Worm (Caenorhabditis elegans) whole organism, young adult: ENCODE data around the gene tbc-2.

Experiments used
- F33H1.4 ChIP-seq: fragments of 200-800 bp; sonication (Bioruptor generic); IDR thresholded peaks from 2 replicates; pipeline ENCODE4 v1.3.6; 2022; ENCODE audit warnings: missing genetic modification reagents, missing genetic modification characterization, missing compliant biosample characterization
- F39B2.1 ChIP-seq: fragments of 200-800 bp; sonication (Bioruptor generic); IDR thresholded peaks from 2 replicates; pipeline ENCODE4 v1.3.6; 2022; ENCODE audit warnings: missing genetic modification reagents, missing genetic modification characterization, missing compliant biosample characterization
- F55B11.4 ChIP-seq: sonication (generic microtip); optimal IDR thresholded peaks from 2 replicates; lab custom pipeline; 2016; ENCODE audit warnings: missing compliant biosample characterization, missing genetic modification characterization, borderline replicate concordance; ENCODE audit not compliant: insufficient read depth
- ama-1 ChIP-seq, 3 experiments: fragments of 150-350 bp in 1 of 3; sonication (generic microtip) in 2 of 3; optimal IDR thresholded peaks; 2 replicates each; lab custom pipeline; 2014 to 2018; ENCODE audit warnings: missing biosample characterization in 2 of 3, missing genetic modification characterization in 2 of 3, missing genetic modification reagents in 2 of 3
- dpl-1 ChIP-seq: fragments of 150-350 bp; optimal IDR thresholded peaks from 2 replicates; lab custom pipeline; 2014; ENCODE audit warnings: missing biosample characterization, missing genetic modification reagents, missing genetic modification characterization
- efl-1 ChIP-seq: fragments of 150-350 bp; optimal IDR thresholded peaks from 2 replicates; lab custom pipeline; 2014; ENCODE audit warnings: missing biosample characterization, missing genetic modification reagents, missing genetic modification characterization
- let-526 ChIP-seq: fragments of 200-800 bp; sonication (Bioruptor generic); IDR thresholded peaks from 2 replicates; pipeline ENCODE4 v1.3.6; 2022; ENCODE audit warnings: missing genetic modification reagents, missing genetic modification characterization, missing compliant biosample characterization
- nfya-1 ChIP-seq: sonication (generic microtip); optimal IDR thresholded peaks from 2 replicates; lab custom pipeline; 2017; ENCODE audit warnings: antibody characterized with exemption, missing compliant biosample characterization, missing genetic modification characterization, borderline replicate concordance; ENCODE audit not compliant: insufficient read depth
- nfya-2 ChIP-seq: fragments of 200-800 bp; sonication (Bioruptor generic); IDR thresholded peaks from 2 replicates; pipeline ENCODE4 v1.3.6; 2022; ENCODE audit warnings: missing genetic modification reagents, missing genetic modification characterization, missing compliant biosample characterization
- sea-2 ChIP-seq: fragments of 200-800 bp; sonication (Bioruptor generic); IDR thresholded peaks from 2 replicates; pipeline ENCODE4 v1.3.6; 2022; ENCODE audit warnings: missing genetic modification characterization, missing compliant biosample characterization
- unc-62 ChIP-seq: fragments of 150-350 bp; optimal IDR thresholded peaks from 2 replicates; lab custom pipeline; 2014; ENCODE audit warnings: missing biosample characterization, missing genetic modification reagents, missing genetic modification characterization

ce11 chrII:5852007-5852406 lies 24.8 kb upstream of the tbc-2 start, which contains the start of gene H41C03.2:
- TF ChIP-seq sea-2 (GFP tag; lab: Robert Waterston, UW): no peak
- TF ChIP-seq F55B11.4 (tag; lab: Kevin White, UChicago): no peak
- no peak for TF ChIP-seq F39B2.1
- no peak for TF ChIP-seq unc-62 (GFP tag; lab: Kevin White, UChicago)
- no peak for TF ChIP-seq efl-1 (GFP tag; lab: Kevin White, UChicago)
- TF ChIP-seq let-526 (GFP tag; lab: Robert Waterston, UW): no peak
- no peak for TF ChIP-seq nfya-1 (tag; lab: Kevin White, UChicago)
- TF ChIP-seq F33H1.4 (GFP tag; lab: Robert Waterston, UW): no peak
- TF ChIP-seq dpl-1: no peak
- no peak for TF ChIP-seq ama-1 (optimal IDR thresholded peaks at IDR 0.05; lab: Kevin White, UChicago)
- no peak for TF ChIP-seq ama-1 (GFP tag; optimal IDR thresholded peaks at IDR 0.05; lab: Kevin White, UChicago)
- no peak for TF ChIP-seq nfya-2
